Worm (Caenorhabditis elegans) whole organism, midembryonic: ENCODE results near the gene popl-7.

Experiments used
- T22C8.4 ChIP-seq: fragments of 200-800 bp; sonication (Bioruptor generic); IDR thresholded peaks from 2 replicates; pipeline ENCODE4 v1.3.6; 2022; ENCODE audit warnings: missing genetic modification characterization, missing compliant biosample characterization
- klf-2 ChIP-seq: fragments of 200-800 bp; sonication (Bioruptor generic); conservative IDR thresholded peaks from 2 replicates; pipeline ENCODE4 v1.3.6; 2022; ENCODE audit warnings: missing genetic modification reagents, missing genetic modification characterization, missing compliant biosample characterization
- ztf-23 ChIP-seq: fragments of 200-800 bp; sonication (Bioruptor generic); IDR thresholded peaks from 2 replicates; pipeline ENCODE4 v1.3.6; 2022; ENCODE audit warnings: missing genetic modification reagents, missing genetic modification characterization, missing compliant biosample characterization

- no peak for TF ChIP-seq ztf-23 (GFP tag; lab: Robert Waterston, UW)
- no peak for TF ChIP-seq klf-2 (GFP tag; lab: Robert Waterston, UW)
- no peak for TF ChIP-seq T22C8.4 (GFP tag; lab: Robert Waterston, UW)
Measured at ce11 chrIV:13327064-13327463, 43.4 kb upstream of the popl-7 start.
